Worm (Caenorhabditis elegans): Measurements from ENCODE around the gene T22F3.10.

- no peak for TF ChIP-seq lin-11 (tag; optimal IDR thresholded peaks at IDR 0.05)
- no peak for TF ChIP-seq unc-3 (GFP tag; conservative IDR thresholded peaks at IDR 0.05)
- TF ChIP-seq unc-3 (tag; optimal IDR thresholded peaks at IDR 0.05), result no peak
- no peak for TF ChIP-seq tbx-2 (tag; optimal IDR thresholded peaks at IDR 0.05)
- no peak for TF ChIP-seq ztf-16 (tag; optimal IDR thresholded peaks at IDR 0.05)
- no peak for TF ChIP-seq unc-55 (GFP tag; optimal IDR thresholded peaks at IDR 0.05)
These were observed 11.0 kb downstream of the T22F3.10 start, which contains the start of gene T22F3.7 for ce11 chrV:3600570-3600969.

Measured in whole organism, late embryonic.